Fruit fly (Drosophila melanogaster): ENCODE data around the gene CG15155.

Gene CG15155

dm6 chr2L:18140544-18140943, 14.1 kb upstream of the CG15155 start:
- TF ChIP-seq CG11617 (GFP tag; optimal IDR thresholded peaks at IDR 0.05): no peak
- no peak for TF ChIP-seq kay (GFP tag; ENCODE audit: borderline replicate concordance)
- TF ChIP-seq CG12768 (GFP tag; optimal IDR thresholded peaks at IDR 0.05): no peak
- TF ChIP-seq Clk (GFP tag; optimal IDR thresholded peaks at IDR 0.05): no peak
- TF ChIP-seq CG14711 (tag; optimal IDR thresholded peaks at IDR 0.05): no peak
- TF ChIP-seq tj (GFP tag; optimal IDR thresholded peaks at IDR 0.05): no peak
- no peak for TF ChIP-seq Mnt (GFP tag; optimal IDR thresholded peaks at IDR 0.05)
- no peak for TF ChIP-seq bab1 (GFP tag; optimal IDR thresholded peaks at IDR 0.05)
- TF ChIP-seq Crg-1 (GFP tag; optimal IDR thresholded peaks at IDR 0.05): no peak
- TF ChIP-seq CG33017 (tag; optimal IDR thresholded peaks at IDR 0.05): no peak
- no peak for TF ChIP-seq CG7045 (GFP tag; optimal IDR thresholded peaks at IDR 0.05)
- no peak for TF ChIP-seq CG7101 (tag; optimal IDR thresholded peaks at IDR 0.05)

- TF ChIP-seq toe (GFP tag; optimal IDR thresholded peaks at IDR 0.05) (no peak), CG14711 (tag; optimal IDR thresholded peaks at IDR 0.05) (peak; percentile 27), tj (GFP tag; optimal IDR thresholded peaks at IDR 0.05) (peak; percentile 77), CG5204 (GFP tag; optimal IDR thresholded peaks at IDR 0.05) (peak; percentile 32), CG11617 (GFP tag; optimal IDR thresholded peaks at IDR 0.05) (peak; percentile 49), bab1 (GFP tag; optimal IDR thresholded peaks at IDR 0.05) (peak; percentile 5), CG7101 (tag; optimal IDR thresholded peaks at IDR 0.05) (peak; percentile 34), CG33017 (tag; optimal IDR thresholded peaks at IDR 0.05) (peak; percentile 35), pad (GFP tag; optimal IDR thresholded peaks at IDR 0.05) (no peak), cic (GFP tag; optimal IDR thresholded peaks at IDR 0.05) (no peak), CG12768 (GFP tag; optimal IDR thresholded peaks at IDR 0.05) (peak; percentile 15)
These were observed 12.9 kb upstream of the CG15155 start for dm6 chr2L:18141471-18142345.

DNA sequence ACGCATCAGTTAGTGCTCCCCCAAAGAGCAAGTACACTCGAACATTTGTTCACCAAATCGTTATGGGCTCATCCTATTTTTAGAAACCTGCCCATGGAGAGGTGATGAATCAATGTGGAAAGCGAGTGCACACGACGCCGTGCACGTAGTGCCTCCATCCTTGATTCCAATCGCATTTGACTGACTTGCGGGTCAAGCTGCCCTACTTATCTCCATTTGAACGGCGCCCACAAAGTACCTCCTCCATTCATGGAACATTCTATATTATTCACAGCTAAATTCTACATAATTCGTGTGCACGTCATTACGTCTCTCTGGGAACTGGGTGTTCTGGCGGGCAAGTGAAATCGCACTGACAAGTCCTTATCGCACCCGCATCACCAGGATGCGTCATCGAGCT, 11.5 kb upstream of the CG15155 start:
- no peak for TF ChIP-seq Mnt (GFP tag; optimal IDR thresholded peaks at IDR 0.05)
- TF ChIP-seq cic (GFP tag; optimal IDR thresholded peaks at IDR 0.05): peak; percentile 15

dm6 chr2L:18144268-18144834, 10.3 kb upstream of the CG15155 start:
- TF ChIP-seq CG1620 (GFP tag; optimal IDR thresholded peaks at IDR 0.05): no peak
- TF ChIP-seq ovo (GFP tag; optimal IDR thresholded peaks at IDR 0.05): no peak
- TF ChIP-seq cnc (optimal IDR thresholded peaks at IDR 0.05): no peak
- no peak for TF ChIP-seq Crg-1 (GFP tag; optimal IDR thresholded peaks at IDR 0.05)
- TF ChIP-seq bab1 (GFP tag; optimal IDR thresholded peaks at IDR 0.05): no peak
- TF ChIP-seq CG14711 (tag; optimal IDR thresholded peaks at IDR 0.05): no peak
- no peak for TF ChIP-seq pad (GFP tag; optimal IDR thresholded peaks at IDR 0.05)
- TF ChIP-seq cic (GFP tag; optimal IDR thresholded peaks at IDR 0.05): no peak
- no peak for TF ChIP-seq CG7101 (tag; optimal IDR thresholded peaks at IDR 0.05)
- TF ChIP-seq toe (GFP tag; optimal IDR thresholded peaks at IDR 0.05): no peak
- no peak for TF ChIP-seq Hr96 (GFP tag; optimal IDR thresholded peaks at IDR 0.05)
- TF ChIP-seq tj (GFP tag; optimal IDR thresholded peaks at IDR 0.05): no peak
- no peak for TF ChIP-seq CG33017 (tag; optimal IDR thresholded peaks at IDR 0.05)
- no peak for TF ChIP-seq CG11617 (GFP tag; optimal IDR thresholded peaks at IDR 0.05)
- no peak for TF ChIP-seq CG12768 (GFP tag; optimal IDR thresholded peaks at IDR 0.05)

DNA sequence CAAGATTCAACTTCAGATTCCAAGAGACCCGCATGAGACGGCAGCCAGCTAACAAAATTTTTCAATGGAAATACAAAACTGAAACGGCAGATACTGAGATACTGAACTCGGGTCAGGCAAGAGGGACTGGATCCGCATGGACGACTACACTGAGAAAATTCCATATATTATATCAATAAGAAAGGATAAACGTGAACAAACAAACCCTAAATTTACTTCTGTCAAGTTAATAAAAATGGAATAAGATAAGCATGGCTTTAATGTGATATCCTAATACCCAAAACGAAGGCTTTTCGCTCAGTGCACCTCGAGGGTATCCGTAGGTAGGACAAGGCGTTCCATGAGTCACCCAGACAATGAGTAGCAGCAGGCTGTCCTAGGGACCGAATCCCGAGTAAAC, 9.4 kb upstream of the CG15155 start:
- TF ChIP-seq toe (GFP tag; optimal IDR thresholded peaks at IDR 0.05) (no peak), CG11617 (GFP tag; optimal IDR thresholded peaks at IDR 0.05) (no peak), tj (GFP tag; optimal IDR thresholded peaks at IDR 0.05) (no peak), Hr96 (GFP tag; optimal IDR thresholded peaks at IDR 0.05) (no peak), bab1 (GFP tag; optimal IDR thresholded peaks at IDR 0.05) (no peak), CG12768 (GFP tag; optimal IDR thresholded peaks at IDR 0.05) (no peak), CG14711 (tag; optimal IDR thresholded peaks at IDR 0.05) (no peak), CG33017 (tag; optimal IDR thresholded peaks at IDR 0.05) (no peak), cic (GFP tag; optimal IDR thresholded peaks at IDR 0.05) (no peak), CG1620 (GFP tag; optimal IDR thresholded peaks at IDR 0.05) (no peak), pad (GFP tag; optimal IDR thresholded peaks at IDR 0.05) (no peak), cnc (optimal IDR thresholded peaks at IDR 0.05) (no peak), CG5204 (GFP tag; optimal IDR thresholded peaks at IDR 0.05) (no peak), Mnt (GFP tag; optimal IDR thresholded peaks at IDR 0.05) (no peak), CG7045 (GFP tag; optimal IDR thresholded peaks at IDR 0.05) (no peak), Crg-1 (GFP tag; optimal IDR thresholded peaks at IDR 0.05) (no peak), kay (GFP tag; ENCODE audit: borderline replicate concordance) (no peak), CG7101 (tag; optimal IDR thresholded peaks at IDR 0.05) (no peak)

- no peak for TF ChIP-seq CG1620 (GFP tag; optimal IDR thresholded peaks at IDR 0.05)
- TF ChIP-seq CG11617 (GFP tag; optimal IDR thresholded peaks at IDR 0.05): no peak
- no peak for TF ChIP-seq CG7045 (GFP tag; optimal IDR thresholded peaks at IDR 0.05)
- TF ChIP-seq ovo (GFP tag; optimal IDR thresholded peaks at IDR 0.05): no peak
- TF ChIP-seq CG12768 (GFP tag; optimal IDR thresholded peaks at IDR 0.05): no peak
- TF ChIP-seq Crg-1 (GFP tag; optimal IDR thresholded peaks at IDR 0.05): no peak
- no peak for TF ChIP-seq Mnt (GFP tag; optimal IDR thresholded peaks at IDR 0.05)
- no peak for TF ChIP-seq CG5204 (GFP tag; optimal IDR thresholded peaks at IDR 0.05)
- TF ChIP-seq pad (GFP tag; optimal IDR thresholded peaks at IDR 0.05): no peak
- TF ChIP-seq bab1 (GFP tag; optimal IDR thresholded peaks at IDR 0.05): no peak
- no peak for TF ChIP-seq cic (GFP tag; optimal IDR thresholded peaks at IDR 0.05)
- TF ChIP-seq cnc (optimal IDR thresholded peaks at IDR 0.05): no peak
- no peak for TF ChIP-seq tj (GFP tag; optimal IDR thresholded peaks at IDR 0.05)
- no peak for TF ChIP-seq Hr96 (GFP tag; optimal IDR thresholded peaks at IDR 0.05)
- TF ChIP-seq Clk (GFP tag; optimal IDR thresholded peaks at IDR 0.05): no peak
- TF ChIP-seq toe (GFP tag; optimal IDR thresholded peaks at IDR 0.05): no peak
- TF ChIP-seq CG33017 (tag; optimal IDR thresholded peaks at IDR 0.05): no peak
- no peak for TF ChIP-seq CG14711 (tag; optimal IDR thresholded peaks at IDR 0.05)
These were observed 8.8 kb upstream of the CG15155 start for dm6 chr2L:18145826-18146225.

All from whole organism, adult.